Fruit fly (Drosophila melanogaster) Kc167 (cell line): Measurements from ENCODE around the gene GstD6.

Source experiments
- Myc ChIP-seq: fragments of >200 bp; optimal IDR thresholded peaks from 2 replicates; lab custom pipeline; 2017; ENCODE audit warnings: missing external identifiers
- Sin3A ChIP-seq: fragments of >200 bp; optimal IDR thresholded peaks from 2 replicates; lab custom pipeline; 2018; ENCODE audit warnings: missing external identifiers
- h ChIP-seq: fragments of >200 bp; optimal IDR thresholded peaks from 3 replicates; lab custom pipeline; 2018; ENCODE audit warnings: missing external identifiers
- insv ChIP-seq: fragments of >200 bp; optimal IDR thresholded peaks from 3 replicates; lab custom pipeline; 2018; ENCODE audit warnings: missing external identifiers
- psq ChIP-seq: fragments of >200 bp; optimal IDR thresholded peaks from 2 replicates; lab custom pipeline; 2017; ENCODE audit warnings: missing external identifiers
- ttk ChIP-seq: sonication (Bioruptor generic); optimal IDR thresholded peaks from 2 replicates; lab custom pipeline; 2017; ENCODE audit warnings: missing external identifiers

- TF ChIP-seq ttk (lab: Kevin White, UChicago) (no peak), insv (no peak), Sin3A (lab: Kevin White, UChicago) (no peak), psq (lab: Kevin White, UChicago) (no peak), h (lab: Kevin White, UChicago) (no peak), Myc (lab: Kevin White, UChicago) (no peak)
Measured at dm6 chr3R:12386965-12387364, 10.0 kb downstream of the GstD6 start, which contains the start of gene CG33098.
